Worm (Caenorhabditis elegans): ENCODE data around the gene spe-26.

DNA sequence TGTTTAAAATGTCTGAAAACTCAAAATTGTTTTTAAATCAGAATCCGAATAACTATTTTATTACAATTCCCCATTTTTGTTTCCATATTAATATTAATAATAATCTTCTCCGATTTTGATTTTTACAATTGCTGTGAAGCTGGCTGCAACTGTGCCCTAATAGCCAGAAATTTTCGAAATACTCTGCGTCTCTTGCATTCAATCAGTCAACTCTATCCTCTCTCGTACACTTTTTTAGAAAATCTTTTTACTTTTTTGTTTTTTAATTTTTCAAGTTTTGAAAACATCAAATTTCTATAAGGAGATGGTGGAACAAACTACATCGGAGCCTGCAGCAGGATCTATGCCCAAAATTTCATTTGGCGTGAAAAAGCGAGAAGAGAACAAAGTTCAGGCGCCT, 33.9 kb downstream of the spe-26 start, which contains the start of gene gkow-1:
- TF ChIP-seq elt-2 (tag; optimal IDR thresholded peaks at IDR 0.05) (no peak), pqm-1 (tag; optimal IDR thresholded peaks at IDR 0.05) (no peak), hlh-30 (tag; optimal IDR thresholded peaks at IDR 0.05; ENCODE audit: insufficient read depth) (no peak), ama-1 (optimal IDR thresholded peaks at IDR 0.05) (no peak), ceh-34 (tag; optimal IDR thresholded peaks at IDR 0.05) (no peak), ceh-2 (tag; optimal IDR thresholded peaks at IDR 0.05) (no peak), nhr-11 (tag; optimal IDR thresholded peaks at IDR 0.05) (no peak), ceh-31 (tag; optimal IDR thresholded peaks at IDR 0.05) (no peak)

Measured in whole organism, late embryonic.